Worm (Caenorhabditis elegans): ENCODE data around the gene faxc-1.
A peak's percentile ranks its signal among the peaks of the same experiment; 100 is the strongest.

Gene faxc-1

DNA sequence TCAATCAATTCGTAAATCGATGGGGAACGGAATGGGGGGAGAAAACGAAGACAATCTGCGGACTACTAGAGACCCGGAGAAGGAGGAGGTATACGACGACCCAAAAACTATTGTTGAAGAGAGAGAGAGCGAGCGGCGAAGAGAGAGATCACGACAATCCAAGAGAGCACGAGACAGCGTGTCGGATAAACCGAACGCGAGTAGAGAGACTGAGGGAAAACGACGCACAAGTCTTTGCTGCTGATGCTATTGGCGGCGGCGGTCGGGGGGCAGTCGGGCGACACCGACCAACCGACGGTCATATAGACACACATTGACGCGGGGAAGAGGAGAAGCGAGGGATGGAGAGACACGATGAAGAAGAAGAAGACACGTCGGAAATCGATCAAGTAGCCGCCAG lies 41.5 kb upstream of the faxc-1 start (continued):
- TF ChIP-seq mef-2 (tag; optimal IDR thresholded peaks at IDR 0.05) (no peak), nhr-19 (GFP tag; conservative IDR thresholded peaks at IDR 0.05) (peak; percentile 62), nhr-47 (tag; optimal IDR thresholded peaks at IDR 0.05) (peak; percentile 79), ceh-82 (tag; optimal IDR thresholded peaks at IDR 0.05) (peak; percentile 50 to 91 (median 71)), C16A3.4 (tag; optimal IDR thresholded peaks at IDR 0.05) (peak; percentile 71), tlp-1 (tag; optimal IDR thresholded peaks at IDR 0.05) (no peak), egl-27 (tag; optimal IDR thresholded peaks at IDR 0.05) (peak in 1 of 2 experiments; percentile 10), fos-1 (tag; optimal IDR thresholded peaks at IDR 0.05) (peak; percentile 30), lsy-2 (tag; optimal IDR thresholded peaks at IDR 0.05) (peak; percentile 63 to 83), nhr-237 (tag; optimal IDR thresholded peaks at IDR 0.05) (no peak), elt-3 (tag; optimal IDR thresholded peaks at IDR 0.05) (peak in 2 of 6 experiments; percentile 15 to 56), sup-37 (GFP tag; optimal IDR thresholded peaks at IDR 0.05) (peak; percentile 52), fkh-8 (tag; optimal IDR thresholded peaks at IDR 0.05) (peak; percentile 77), dsc-1 (tag; optimal IDR thresholded peaks at IDR 0.05) (peak; percentile 75), lin-15B (tag; optimal IDR thresholded peaks at IDR 0.05) (peak; percentile 15), pax-3 (tag; optimal IDR thresholded peaks at IDR 0.05) (peak; percentile 36), lin-35 (GFP tag; optimal IDR thresholded peaks at IDR 0.05) (peak; percentile 72 to 73), fkh-4 (tag; optimal IDR thresholded peaks at IDR 0.05; ENCODE audit: borderline replicate concordance) (no peak), C04F5.9 (tag; optimal IDR thresholded peaks at IDR 0.05) (no peak), ces-1 (GFP tag; optimal IDR thresholded peaks at IDR 0.05) (no peak), dpl-1 (GFP tag; optimal IDR thresholded peaks at IDR 0.05) (peak; percentile 25 to 54 (median 41)), mab-9 (GFP tag; IDR thresholded peaks at IDR 0.05) (no peak; the same call in 1 of the 2 replicates), tbx-2 (tag; optimal IDR thresholded peaks at IDR 0.05) (peak; percentile 79), mdl-1 (tag; optimal IDR thresholded peaks at IDR 0.05) (peak in 1 of 2 experiments; percentile 70), ztf-4 (tag; optimal IDR thresholded peaks at IDR 0.05) (peak; percentile 10), aly-2 (tag; optimal IDR thresholded peaks at IDR 0.05) (peak; percentile 26), grh-1 (GFP tag; IDR thresholded peaks at IDR 0.05) (no peak), zip-4 (GFP tag; optimal IDR thresholded peaks at IDR 0.05) (no peak), nhr-77 (tag; optimal IDR thresholded peaks at IDR 0.05) (peak; percentile 63), snu-23 (GFP tag; optimal IDR thresholded peaks at IDR 0.05) (peak; percentile 92), elt-2 (tag; optimal IDR thresholded peaks at IDR 0.05) (no peak), fkh-10 (GFP tag; optimal IDR thresholded peaks at IDR 0.05) (peak; percentile 42)

DNA sequence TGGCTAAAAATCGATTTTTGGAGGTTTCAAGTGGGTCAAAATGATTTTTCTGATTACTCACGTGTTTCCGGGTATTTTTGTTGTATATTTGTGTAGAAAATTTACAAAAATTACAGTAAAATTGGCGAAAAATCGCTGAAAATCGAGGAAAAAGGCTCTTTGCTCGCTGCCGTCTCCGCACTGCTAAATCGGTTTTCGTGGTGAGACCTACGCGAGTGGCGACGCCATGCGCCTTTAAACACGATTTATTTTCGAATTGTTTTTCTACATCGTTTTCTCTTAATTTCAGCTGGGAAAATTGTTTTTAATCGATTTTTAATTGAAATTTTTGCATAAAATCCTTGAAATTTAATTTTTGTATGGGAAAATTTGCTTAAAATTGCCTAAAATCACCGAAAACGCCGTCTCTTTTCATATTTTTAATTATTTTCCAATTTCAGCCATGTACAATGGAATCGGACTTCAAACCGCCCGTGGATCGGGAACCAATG lies 39.0 kb upstream of the faxc-1 start, which contains the start of the genes pqn-87 and rsr-2:
TSS of gene pqn-87 (minus strand) at position 171 of the 491 bp plus-strand sequence.
TSS of gene rsr-2 (plus strand) at position 441 of the 491 bp plus-strand sequence.
- TF ChIP-seq pqm-1 (tag; optimal IDR thresholded peaks at IDR 0.05) (no peak), lir-3 (tag; optimal IDR thresholded peaks at IDR 0.05; ENCODE audit: poor library complexity) (no peak), efl-1 (optimal IDR thresholded peaks at IDR 0.05) (peak; percentile 51 to 52), efl-1 (GFP tag; optimal IDR thresholded peaks at IDR 0.05 in 1 of 2) (peak in 1 of 2 experiments; percentile 54), F16B12.6 (tag; optimal IDR thresholded peaks at IDR 0.05) (peak; percentile 7), dpl-1 (GFP tag; optimal IDR thresholded peaks at IDR 0.05) (peak; percentile 31 to 57 (median 38)), elt-3 (tag; optimal IDR thresholded peaks at IDR 0.05) (no peak), ceh-82 (tag; optimal IDR thresholded peaks at IDR 0.05) (no peak), zip-4 (GFP tag; optimal IDR thresholded peaks at IDR 0.05) (no peak), tbx-2 (tag; optimal IDR thresholded peaks at IDR 0.05) (no peak), lin-35 (GFP tag; optimal IDR thresholded peaks at IDR 0.05) (peak; percentile 49 to 76), sup-37 (GFP tag; optimal IDR thresholded peaks at IDR 0.05) (no peak), isw-1 (GFP tag; IDR thresholded peaks at IDR 0.05) (no peak), lsy-2 (tag; optimal IDR thresholded peaks at IDR 0.05) (peak; percentile 43 to 69), xbp-1 (tag; optimal IDR thresholded peaks at IDR 0.05) (peak; percentile 37), snpc-4 (tag; optimal IDR thresholded peaks at IDR 0.05) (no peak), nhr-77 (tag; optimal IDR thresholded peaks at IDR 0.05) (peak; percentile 3), fos-1 (tag; optimal IDR thresholded peaks at IDR 0.05) (no peak), efl-3 (GFP tag; optimal IDR thresholded peaks at IDR 0.05) (no peak), snu-23 (GFP tag; optimal IDR thresholded peaks at IDR 0.05) (peak; percentile 30), zag-1 (tag; optimal IDR thresholded peaks at IDR 0.05) (no peak), nhr-20 (tag; optimal IDR thresholded peaks at IDR 0.05) (no peak), grh-1 (GFP tag; IDR thresholded peaks at IDR 0.05) (no peak), ceh-8 (GFP tag; optimal IDR thresholded peaks at IDR 0.05) (no peak), pax-3 (tag; optimal IDR thresholded peaks at IDR 0.05) (no peak), sox-4 (tag; optimal IDR thresholded peaks at IDR 0.05) (no peak), pag-3 (tag; optimal IDR thresholded peaks at IDR 0.05; ENCODE audit: borderline replicate concordance, insufficient read depth) (no peak), skn-1 (tag; optimal IDR thresholded peaks at IDR 0.05) (no peak), swsn-7 (tag; optimal IDR thresholded peaks at IDR 0.05) (no peak), nhr-28 (tag; optimal IDR thresholded peaks at IDR 0.05) (no peak), ceh-63 (GFP tag; optimal IDR thresholded peaks at IDR 0.05) (no peak)

Measured in whole organism, L1 larva.